Worm (Caenorhabditis elegans) whole organism, L4 larva: Measurements from ENCODE around the gene Y38E10A.14.
A peak's percentile ranks its signal among the peaks of the same experiment; 100 is the strongest.

Source experiments
- F10B5.3 ChIP-seq: sonication (generic microtip); optimal IDR thresholded peaks from 2 replicates; lab custom pipeline; 2016; ENCODE audit warnings: mild to moderate bottlenecking, missing genetic modification characterization, missing compliant biosample characterization
- F49E8.2 ChIP-seq: sonication (generic microtip); optimal IDR thresholded peaks from 2 replicates; lab custom pipeline; 2016; ENCODE audit warnings: missing compliant biosample characterization, mild to moderate bottlenecking, missing genetic modification characterization, borderline replicate concordance
- Y105C5A.15 ChIP-seq: fragments of 200-800 bp; sonication (Bioruptor generic); IDR thresholded peaks from 2 replicates; pipeline ENCODE4 v1.3.6; 2022; ENCODE audit warnings: missing genetic modification characterization, missing compliant biosample characterization
- ZK337.2 ChIP-seq: fragments of 200-800 bp; sonication (Bioruptor generic); IDR thresholded peaks from 2 replicates; pipeline ENCODE4 v1.3.6; 2022; ENCODE audit warnings: missing genetic modification reagents, missing genetic modification characterization, missing compliant biosample characterization
- ceh-20 ChIP-seq: fragments of 200-800 bp; sonication (Bioruptor generic); IDR thresholded peaks from 2 replicates; pipeline ENCODE4 v1.3.6; 2022; ENCODE audit warnings: missing genetic modification reagents, missing genetic modification characterization, missing compliant biosample characterization
- ceh-32 ChIP-seq: sonication (generic microtip); optimal IDR thresholded peaks from 2 replicates; lab custom pipeline; 2016; ENCODE audit warnings: mild to moderate bottlenecking, missing genetic modification characterization, missing compliant biosample characterization; ENCODE audit not compliant: poor library complexity
- ceh-62 ChIP-seq: sonication (generic microtip); optimal IDR thresholded peaks from 2 replicates; lab custom pipeline; 2017; ENCODE audit warnings: missing biosample characterization, missing genetic modification characterization
- ces-1 ChIP-seq: fragments of 150-350 bp; sonication (generic microtip); optimal IDR thresholded peaks from 4 replicates; lab custom pipeline; 2014; ENCODE audit warnings: missing biosample characterization, missing genetic modification reagents, missing genetic modification characterization
- cey-2 ChIP-seq: sonication (generic microtip); optimal IDR thresholded peaks from 3 replicates; lab custom pipeline; 2017; ENCODE audit warnings: missing genetic modification characterization, mild to moderate bottlenecking, missing compliant biosample characterization, antibody characterized with exemption, borderline replicate concordance; ENCODE audit not compliant: insufficient read depth
- daf-12 ChIP-seq: fragments of 150-350 bp; optimal IDR thresholded peaks from 2 replicates; lab custom pipeline; 2014; ENCODE audit warnings: missing biosample characterization, missing genetic modification reagents, missing genetic modification characterization
- daf-16 ChIP-seq, 3 experiments: sonication (generic microtip); optimal IDR thresholded peaks; 2 replicates each; lab custom pipeline; 2016 to 2017; ENCODE audit warnings: missing genetic modification characterization in 3 of 3, missing genetic modification reagents in 3 of 3, mild to moderate bottlenecking in 2 of 3, missing compliant biosample characterization in 2 of 3, missing biosample characterization in 1 of 3, moderate library complexity in 1 of 3
- daf-19 ChIP-seq: fragments of 200-800 bp; sonication (Bioruptor generic); conservative IDR thresholded peaks from 2 replicates; pipeline ENCODE4 v1.3.6; 2022; ENCODE audit warnings: missing genetic modification characterization, missing compliant biosample characterization
- daf-8 ChIP-seq: fragments of 200-800 bp; sonication (Bioruptor generic); IDR thresholded peaks from 2 replicates; pipeline ENCODE4 v1.3.6; 2022; ENCODE audit warnings: missing genetic modification characterization, missing compliant biosample characterization
- dmd-9 ChIP-seq: fragments of 200-800 bp; sonication (Bioruptor generic); IDR thresholded peaks from 2 replicates; pipeline ENCODE4 v1.3.6; 2022; ENCODE audit warnings: missing genetic modification reagents, missing genetic modification characterization, missing compliant biosample characterization
- duxl-1 ChIP-seq: sonication (generic microtip); optimal IDR thresholded peaks from 2 replicates; lab custom pipeline; 2016; ENCODE audit warnings: mild to moderate bottlenecking, missing genetic modification characterization, moderate library complexity, missing compliant biosample characterization; ENCODE audit not compliant: poor library complexity
- dve-1 ChIP-seq: sonication (generic microtip); optimal IDR thresholded peaks from 2 replicates; lab custom pipeline; 2017; ENCODE audit warnings: antibody characterized with exemption, mild to moderate bottlenecking, missing genetic modification characterization, missing compliant biosample characterization; ENCODE audit not compliant: insufficient read depth
- egl-43 ChIP-seq: fragments of 200-800 bp; sonication (Bioruptor generic); IDR thresholded peaks from 2 replicates; pipeline ENCODE4 v1.3.6; 2022; ENCODE audit warnings: missing genetic modification reagents, missing genetic modification characterization, missing compliant biosample characterization
- fkh-10 ChIP-seq: fragments of 150-350 bp; optimal IDR thresholded peaks from 2 replicates; lab custom pipeline; 2014; ENCODE audit warnings: missing biosample characterization, missing genetic modification reagents, missing genetic modification characterization
- fos-1 ChIP-seq: fragments of 150-350 bp; optimal IDR thresholded peaks from 2 replicates; lab custom pipeline; 2014; ENCODE audit warnings: missing biosample characterization, missing genetic modification characterization
- hlh-30 ChIP-seq: sonication (generic microtip); optimal IDR thresholded peaks from 2 replicates; lab custom pipeline; 2017; ENCODE audit warnings: antibody characterized with exemption, mild to moderate bottlenecking, missing genetic modification characterization, missing compliant biosample characterization; ENCODE audit not compliant: insufficient read depth
- mes-2 ChIP-seq: sonication (generic microtip); optimal IDR thresholded peaks from 2 replicates; lab custom pipeline; 2016; ENCODE audit warnings: missing genotype, mild to moderate bottlenecking, missing genetic modification characterization, missing compliant biosample characterization; ENCODE audit not compliant: poor library complexity, severe bottlenecking
- mxl-3 ChIP-seq: fragments of 200-800 bp; sonication (Bioruptor generic); optimal IDR thresholded peaks from 2 replicates; lab custom pipeline; 2018; ENCODE audit warnings: mild to moderate bottlenecking, missing genetic modification characterization, missing compliant biosample characterization
- nhr-102 ChIP-seq: sonication (generic microtip); optimal IDR thresholded peaks from 2 replicates; lab custom pipeline; 2016; ENCODE audit warnings: mild to moderate bottlenecking, missing genetic modification characterization, moderate library complexity, missing compliant biosample characterization
- nhr-28 ChIP-seq: fragments of 150-350 bp; optimal IDR thresholded peaks from 2 replicates; lab custom pipeline; 2014; ENCODE audit warnings: missing biosample characterization, missing genetic modification characterization
- nhr-42 ChIP-seq: fragments of 200-800 bp; sonication (Bioruptor generic); IDR thresholded peaks from 2 replicates; pipeline ENCODE4 v1.3.6; 2022; ENCODE audit warnings: missing genetic modification characterization, missing compliant biosample characterization
- nhr-48 ChIP-seq: sonication (generic microtip); optimal IDR thresholded peaks from 2 replicates; lab custom pipeline; 2016; ENCODE audit warnings: mild to moderate bottlenecking, missing genetic modification characterization, missing compliant biosample characterization
- nhr-6 ChIP-seq: fragments of 150-350 bp; optimal IDR thresholded peaks from 2 replicates; lab custom pipeline; 2014; ENCODE audit warnings: missing biosample characterization, missing genetic modification characterization
- php-3 ChIP-seq: fragments of 200-800 bp; sonication (Bioruptor generic); IDR thresholded peaks from 2 replicates; pipeline ENCODE4 v1.3.6; 2022; ENCODE audit warnings: missing genetic modification reagents, missing genetic modification characterization, missing compliant biosample characterization
- snpc-4 ChIP-seq: fragments of 150-350 bp; optimal IDR thresholded peaks from 2 replicates; lab custom pipeline; 2014; ENCODE audit warnings: missing biosample characterization, missing genetic modification characterization
- unc-62 ChIP-seq, 3 experiments: fragments of 150-350 bp in 1 of 3; sonication (generic microtip); optimal IDR thresholded peaks in 2 of 3; peaks in 1 of 3; 1 replicate in 1 of 3; 2 replicates in 2 of 3; lab custom pipeline; 2014 to 2017; ENCODE audit warnings: missing biosample characterization in 3 of 3, missing genetic modification characterization in 3 of 3, missing genetic modification reagents in 3 of 3, missing genotype in 1 of 3
- zag-1 ChIP-seq: fragments of 150-350 bp; optimal IDR thresholded peaks from 2 replicates; lab custom pipeline; 2014; ENCODE audit warnings: missing biosample characterization, missing genetic modification characterization
- zip-11 ChIP-seq: fragments of 200-800 bp; sonication (Bioruptor generic); IDR thresholded peaks from 2 replicates; pipeline ENCODE4 v1.3.6; 2022; ENCODE audit warnings: missing genetic modification characterization, missing compliant biosample characterization
- zip-2 ChIP-seq: fragments of 150-350 bp; optimal IDR thresholded peaks from 2 replicates; lab custom pipeline; 2014; ENCODE audit warnings: missing biosample characterization, missing genetic modification characterization
- ztf-11 ChIP-seq: fragments of 150-350 bp; optimal IDR thresholded peaks from 2 replicates; lab custom pipeline; 2014; ENCODE audit warnings: missing biosample characterization, missing genetic modification characterization

Gene Y38E10A.14

DNA sequence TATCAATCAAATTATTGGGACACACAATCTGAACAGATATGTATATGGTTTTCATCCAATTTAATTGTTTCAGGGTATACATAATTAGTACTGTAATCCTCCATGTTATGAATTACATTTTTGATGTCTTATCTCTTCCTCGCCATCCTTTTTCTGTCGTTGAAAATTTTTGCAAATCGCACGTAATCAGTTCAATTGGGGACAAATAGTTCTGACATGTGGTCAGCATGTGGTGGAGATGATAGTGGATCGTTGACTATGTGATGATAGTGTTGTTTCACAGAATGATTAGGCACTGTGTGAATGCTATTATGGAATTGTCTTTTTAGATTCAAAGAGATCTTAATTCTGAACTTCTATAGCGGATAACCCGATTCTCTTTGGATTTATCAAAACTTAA is 8.9 kb downstream of the Y38E10A.14 start (continued):
- no peak for TF ChIP-seq daf-16 (GFP tag; optimal IDR thresholded peaks at IDR 0.05; lab: Kevin White, UChicago)
- TF ChIP-seq daf-16 (tag; optimal IDR thresholded peaks at IDR 0.05; lab: Kevin White, UChicago): no peak
- TF ChIP-seq ceh-20 (GFP tag; lab: Robert Waterston, UW): no peak
- TF ChIP-seq dmd-9 (GFP tag; lab: Robert Waterston, UW): no peak
- TF ChIP-seq nhr-28 (tag; lab: Kevin White, UChicago): peak; percentile 60
- no peak for TF ChIP-seq zag-1
- TF ChIP-seq snpc-4: no peak
- TF ChIP-seq duxl-1: no peak
- TF ChIP-seq mxl-3: peak; percentile 85
- no peak for TF ChIP-seq zip-11 (GFP tag; lab: Robert Waterston, UW)
- TF ChIP-seq mes-2 (tag; lab: Kevin White, UChicago): no peak
- no peak for TF ChIP-seq daf-19 (GFP tag; lab: Robert Waterston, UW)
- TF ChIP-seq daf-12: no peak
- no peak for TF ChIP-seq F10B5.3 (tag; lab: Kevin White, UChicago)
- no peak for TF ChIP-seq ZK337.2
- TF ChIP-seq egl-43: no peak
- peak; percentile 28 for TF ChIP-seq hlh-30 (tag; lab: Kevin White, UChicago)

DNA sequence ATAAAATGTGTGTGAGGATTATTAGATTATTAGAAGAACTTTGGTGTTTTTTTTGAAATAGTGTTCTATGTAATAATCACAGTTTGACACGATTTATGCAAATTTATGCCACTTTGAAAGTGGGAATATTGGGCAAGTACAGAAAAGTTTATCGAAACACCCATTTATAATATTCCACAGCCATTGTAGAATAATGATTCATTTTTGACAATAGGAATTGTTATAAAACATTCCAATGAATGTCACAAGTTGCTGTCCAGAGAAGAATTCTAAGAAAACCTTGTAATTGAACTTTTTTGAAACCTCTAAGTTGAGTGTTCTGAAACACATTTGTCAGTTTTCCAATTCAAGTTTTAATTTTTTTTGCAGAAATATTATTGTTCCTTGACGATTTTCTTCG is 12.1 kb downstream of the Y38E10A.14 start, which contains the start of gene nspe-4:
TSS of gene nspe-4 (plus strand) at position 301 of the 400 bp plus-strand sequence.
- no peak for TF ChIP-seq fkh-10
- TF ChIP-seq daf-19 (GFP tag; lab: Robert Waterston, UW): no peak
- TF ChIP-seq ceh-62 (tag; lab: Kevin White, UChicago): no peak
- TF ChIP-seq dve-1: no peak
- no peak for TF ChIP-seq nhr-42 (GFP tag; lab: Robert Waterston, UW)
- TF ChIP-seq nhr-6 (tag; lab: Kevin White, UChicago): no peak
- no peak for TF ChIP-seq daf-16 (GFP tag; optimal IDR thresholded peaks at IDR 0.05; lab: Kevin White, UChicago)
- TF ChIP-seq daf-16 (tag; optimal IDR thresholded peaks at IDR 0.05; lab: Kevin White, UChicago): no peak
- TF ChIP-seq ztf-11: no peak
- no peak for TF ChIP-seq nhr-48 (tag; lab: Kevin White, UChicago)
- no peak for TF ChIP-seq snpc-4
- no peak for TF ChIP-seq egl-43
- TF ChIP-seq fos-1 (tag; lab: Kevin White, UChicago): no peak
- no peak for TF ChIP-seq daf-8
- no peak for TF ChIP-seq ceh-32 (tag; lab: Kevin White, UChicago)
- TF ChIP-seq, all 104 proteins: peak for 0

DNA sequence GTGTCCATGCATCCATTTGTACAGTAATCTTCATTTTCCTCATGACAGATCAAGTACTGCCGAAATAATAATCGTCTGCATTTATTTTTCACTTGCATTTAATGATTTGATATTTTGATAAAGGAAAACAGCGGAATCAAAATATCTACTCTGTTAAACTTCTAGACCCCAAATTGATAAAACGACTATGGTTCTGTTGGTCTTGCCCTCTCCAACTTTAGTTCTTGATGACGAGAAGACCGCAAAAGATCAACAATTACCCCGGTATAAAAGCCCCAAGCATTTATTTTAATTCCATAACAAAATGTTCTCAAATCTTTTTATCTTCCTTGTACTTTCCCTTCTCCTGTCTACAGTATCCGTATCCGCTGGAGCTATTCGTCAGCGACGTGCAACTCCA is 15.7 kb downstream of the Y38E10A.14 start, which contains the start of gene Y38E10A.9:
TSS of gene Y38E10A.9 (plus strand) at position 301 of the 400 bp plus-strand sequence.
- no peak for TF ChIP-seq php-3 (GFP tag; lab: Robert Waterston, UW)

DNA sequence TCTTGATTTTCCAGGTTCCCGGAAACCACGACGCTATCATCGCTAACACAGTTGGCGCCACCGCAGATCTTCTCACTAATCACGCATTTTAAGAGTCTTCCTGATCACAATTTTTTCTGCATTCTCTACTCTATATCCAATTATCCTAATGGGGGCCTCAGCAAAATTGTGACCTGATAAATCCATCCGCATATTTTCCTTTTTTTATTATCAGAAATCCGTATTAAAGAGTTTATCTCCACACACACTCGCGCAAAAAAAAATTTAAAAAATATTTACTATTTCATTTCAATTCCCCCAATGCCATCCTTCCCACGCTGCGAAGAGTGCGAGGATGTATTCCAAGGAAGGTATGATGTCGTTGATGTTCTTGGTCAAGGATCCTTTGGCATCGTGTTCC is 17.4 kb downstream of the Y38E10A.14 start, which contains the start of gene Y38E10A.8:
TSS of gene Y38E10A.8 (plus strand) at position 301 of the 400 bp plus-strand sequence.
- TF ChIP-seq cey-2 (tag; lab: Kevin White, UChicago): no peak
- TF ChIP-seq unc-62 (GFP tag; optimal IDR thresholded peaks at IDR 0.05 in 1 of 2; lab: Kevin White, UChicago): peak in 1 of 2 experiments; percentile 27
- no peak for TF ChIP-seq unc-62 (tag; optimal IDR thresholded peaks at IDR 0.05; lab: Kevin White, UChicago)
- no peak for TF ChIP-seq nhr-102 (tag; lab: Kevin White, UChicago)
- no peak for TF ChIP-seq zip-2 (tag; lab: Kevin White, UChicago)
- TF ChIP-seq zag-1: no peak

DNA sequence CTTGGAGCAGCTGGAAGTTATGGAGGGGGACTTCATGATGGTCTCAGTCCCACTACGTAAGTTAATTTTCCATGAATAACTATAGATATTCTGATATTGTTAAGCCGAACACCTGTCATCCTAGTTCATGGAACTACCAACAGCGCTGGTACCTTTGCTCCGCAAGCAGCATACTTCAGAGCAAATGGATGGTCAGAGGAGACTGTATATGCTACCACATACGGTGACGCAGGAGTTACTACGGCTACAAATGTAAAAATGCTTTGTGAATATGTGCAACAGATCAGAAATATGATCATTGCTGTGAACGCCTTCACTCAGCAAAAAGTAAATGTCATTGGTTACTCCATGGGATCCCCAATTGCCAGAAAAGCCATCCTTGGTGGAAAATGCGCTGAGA is 18.2 kb downstream of the Y38E10A.14 start:
- TF ChIP-seq ces-1 (GFP tag; lab: Kevin White, UChicago) (no peak), Y105C5A.15 (GFP tag; lab: Robert Waterston, UW) (0 out of 2 replicates have a peak, but pooled peaks have one; percentile 19), F49E8.2 (tag; lab: Kevin White, UChicago) (no peak), ceh-20 (GFP tag; lab: Robert Waterston, UW) (no peak), unc-62 (GFP tag; optimal IDR thresholded peaks at IDR 0.05 in 1 of 2; lab: Kevin White, UChicago) (peak in 1 of 2 experiments; percentile 96), unc-62 (tag; optimal IDR thresholded peaks at IDR 0.05; lab: Kevin White, UChicago) (no peak)
